Worm (Caenorhabditis elegans) whole organism, L3 larva: ENCODE results near the gene ZK673.11.
A peak's percentile ranks its signal among the peaks of the same experiment; 100 is the strongest.

Source experiments
- R02D3.7 ChIP-seq: fragments of 150-350 bp; optimal IDR thresholded peaks from 2 replicates; lab custom pipeline; 2014; ENCODE audit warnings: missing biosample characterization, missing genetic modification characterization
- ama-1 ChIP-seq: fragments of 150-350 bp; optimal IDR thresholded peaks from 2 replicates; lab custom pipeline; 2018
- ceh-16 ChIP-seq: sonication (generic microtip); optimal IDR thresholded peaks from 2 replicates; lab custom pipeline; 2017; ENCODE audit warnings: missing biosample characterization, missing genetic modification characterization
- ceh-82 ChIP-seq: fragments of 150-350 bp; optimal IDR thresholded peaks from 2 replicates; lab custom pipeline; 2014; ENCODE audit warnings: missing biosample characterization, missing genetic modification characterization
- ceh-9 ChIP-seq: sonication (generic microtip); optimal IDR thresholded peaks from 2 replicates; lab custom pipeline; 2018; ENCODE audit warnings: missing biosample characterization, missing genetic modification characterization
- daf-12 ChIP-seq: fragments of 150-350 bp; optimal IDR thresholded peaks from 2 replicates; lab custom pipeline; 2014; ENCODE audit warnings: missing biosample characterization, missing genetic modification reagents, missing genetic modification characterization
- egl-27 ChIP-seq: sonication (generic microtip); optimal IDR thresholded peaks from 4 replicates; lab custom pipeline; 2017; ENCODE audit warnings: missing biosample characterization, missing genetic modification reagents, missing genetic modification characterization
- egl-5 ChIP-seq: fragments of 150-350 bp; optimal IDR thresholded peaks from 2 replicates; lab custom pipeline; 2017; ENCODE audit warnings: missing biosample characterization, missing genetic modification reagents, missing genetic modification characterization, inconsistent platforms
- elt-1 ChIP-seq: fragments of 150-350 bp; optimal IDR thresholded peaks from 2 replicates; lab custom pipeline; 2014; ENCODE audit warnings: missing biosample characterization, missing genetic modification characterization
- elt-2 ChIP-seq: sonication (generic microtip); optimal IDR thresholded peaks from 2 replicates; lab custom pipeline; 2016; ENCODE audit warnings: missing genetic modification reagents, mild to moderate bottlenecking, missing genetic modification characterization, missing compliant biosample characterization
- elt-3 ChIP-seq, 3 experiments: fragments of 150-350 bp in 1 of 3; sonication (generic microtip) in 2 of 3; optimal IDR thresholded peaks; 2 replicates in 2 of 3; 4 replicates in 1 of 3; lab custom pipeline; 2014 to 2017; ENCODE audit warnings: missing biosample characterization in 3 of 3, missing genetic modification characterization in 3 of 3
- fkh-2 ChIP-seq: fragments of 150-350 bp; optimal IDR thresholded peaks from 2 replicates; lab custom pipeline; 2014; ENCODE audit warnings: missing biosample characterization, missing genetic modification reagents, missing genetic modification characterization
- fos-1 ChIP-seq: fragments of 150-350 bp; optimal IDR thresholded peaks from 2 replicates; lab custom pipeline; 2014; ENCODE audit warnings: missing biosample characterization, missing genetic modification characterization
- jun-1 ChIP-seq: fragments of 150-350 bp; optimal IDR thresholded peaks from 2 replicates; lab custom pipeline; 2014; ENCODE audit warnings: missing biosample characterization, missing genetic modification reagents, missing genetic modification characterization
- mdl-1 ChIP-seq: fragments of 150-350 bp; optimal IDR thresholded peaks from 2 replicates; lab custom pipeline; 2014; ENCODE audit warnings: missing biosample characterization, missing genetic modification characterization
- mml-1 ChIP-seq: fragments of 150-350 bp; sonication (generic microtip); optimal IDR thresholded peaks from 3 replicates; lab custom pipeline; 2014; ENCODE audit warnings: missing biosample characterization, missing genetic modification characterization
- nfya-1 ChIP-seq: sonication (generic microtip); optimal IDR thresholded peaks from 2 replicates; lab custom pipeline; 2017; ENCODE audit warnings: missing genetic modification characterization, mild to moderate bottlenecking, missing compliant biosample characterization, antibody characterized with exemption, moderate library complexity; ENCODE audit not compliant: insufficient read depth
- nhr-23 ChIP-seq: fragments of 150-350 bp; optimal IDR thresholded peaks from 2 replicates; lab custom pipeline; 2014; ENCODE audit warnings: missing biosample characterization, missing genetic modification reagents, missing genetic modification characterization
- nhr-25 ChIP-seq: sonication (generic microtip); optimal IDR thresholded peaks from 2 replicates; lab custom pipeline; 2017; ENCODE audit warnings: missing biosample characterization, missing genetic modification characterization
- nhr-28 ChIP-seq: fragments of 150-350 bp; optimal IDR thresholded peaks from 2 replicates; lab custom pipeline; 2014; ENCODE audit warnings: missing biosample characterization, missing genetic modification characterization
- nhr-43 ChIP-seq: sonication (generic microtip); optimal IDR thresholded peaks from 2 replicates; lab custom pipeline; 2016; ENCODE audit warnings: mild to moderate bottlenecking, missing genetic modification characterization, missing compliant biosample characterization; ENCODE audit not compliant: poor library complexity, severe bottlenecking
- nhr-76 ChIP-seq: fragments of 150-350 bp; sonication (generic microtip); optimal IDR thresholded peaks from 5 replicates; lab custom pipeline; 2014; ENCODE audit warnings: missing biosample characterization, missing genetic modification characterization
- pha-4 ChIP-seq: fragments of 150-350 bp; optimal IDR thresholded peaks from 2 replicates; lab custom pipeline; 2014; ENCODE audit warnings: missing biosample characterization, missing genetic modification reagents, missing genetic modification characterization
- skn-1 ChIP-seq: fragments of 150-350 bp; optimal IDR thresholded peaks from 2 replicates; lab custom pipeline; 2014; ENCODE audit warnings: missing biosample characterization, missing genetic modification characterization
- tbx-2 ChIP-seq: sonication (generic microtip); optimal IDR thresholded peaks from 2 replicates; lab custom pipeline; 2016; ENCODE audit warnings: mild to moderate bottlenecking, missing genetic modification characterization, missing compliant biosample characterization
- ztf-11 ChIP-seq: fragments of 150-350 bp; optimal IDR thresholded peaks from 2 replicates; lab custom pipeline; 2014; ENCODE audit warnings: missing biosample characterization, missing genetic modification characterization
- ztf-4 ChIP-seq: fragments of 150-350 bp; optimal IDR thresholded peaks from 2 replicates; lab custom pipeline; 2014; ENCODE audit warnings: missing biosample characterization, missing genetic modification characterization

ZK673.11 gene

DNA sequence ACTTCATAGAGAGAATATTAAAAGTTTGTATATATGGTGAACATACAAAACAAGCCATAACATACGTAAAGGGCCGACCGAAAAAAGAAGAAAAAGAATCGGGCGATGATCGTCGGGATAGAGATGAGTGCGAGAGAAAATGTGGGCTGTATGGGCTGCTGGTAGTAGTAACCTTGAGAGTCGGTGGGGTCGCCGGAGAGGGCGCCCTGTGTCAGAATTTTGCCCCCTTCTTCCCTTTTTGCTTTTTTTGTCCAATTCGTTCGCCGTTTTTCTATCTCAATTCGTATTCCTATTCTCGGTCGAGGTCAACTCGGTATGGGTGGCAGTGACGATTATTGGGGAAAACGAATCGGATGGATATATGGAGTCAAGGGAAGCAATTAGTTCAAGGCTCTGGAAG is 48.9 kb downstream of the ZK673.11 start:
- peak; percentile 46 for TF ChIP-seq nhr-23 (tag; lab: Kevin White, UChicago)
- TF ChIP-seq nhr-25 (tag; lab: Kevin White, UChicago): peak; percentile 73
- no peak for TF ChIP-seq elt-1 (tag; lab: Kevin White, UChicago)

DNA sequence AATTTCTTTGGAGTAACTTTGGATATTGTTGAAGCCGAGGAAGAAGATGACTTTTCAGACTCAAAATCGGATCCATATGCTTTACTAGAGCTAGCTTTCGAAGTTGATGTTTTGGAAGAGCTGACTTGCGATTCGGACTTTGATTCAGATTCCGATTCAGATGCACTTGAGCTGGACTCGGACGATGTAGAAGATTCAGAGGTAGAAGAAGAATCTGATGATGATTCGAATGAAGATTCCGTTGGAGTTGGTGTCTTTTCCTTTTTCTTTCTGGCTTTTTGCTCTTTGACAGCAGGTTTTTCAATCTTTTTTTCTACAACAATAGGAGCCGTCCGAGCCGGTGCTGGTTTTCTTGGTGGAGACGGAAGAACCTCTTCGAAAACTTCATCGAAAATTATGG is 50.8 kb downstream of the ZK673.11 start:
- TF ChIP-seq nfya-1 (no peak), egl-27 (tag; lab: Kevin White, UChicago) (no peak), ceh-9 (tag; lab: Kevin White, UChicago) (no peak), elt-2 (no peak), ztf-11 (no peak), mdl-1 (no peak), jun-1 (tag; lab: Kevin White, UChicago) (no peak), mml-1 (tag; lab: Kevin White, UChicago) (no peak), nhr-28 (tag; lab: Kevin White, UChicago) (no peak), elt-3 (tag; optimal IDR thresholded peaks at IDR 0.05; lab: Kevin White, UChicago) (no peak), daf-12 (tag; lab: Kevin White, UChicago) (no peak), ztf-4 (tag; lab: Kevin White, UChicago) (no peak), R02D3.7 (no peak), fos-1 (no peak)
- TF ChIP-seq, all 47 proteins: peak for 0

DNA sequence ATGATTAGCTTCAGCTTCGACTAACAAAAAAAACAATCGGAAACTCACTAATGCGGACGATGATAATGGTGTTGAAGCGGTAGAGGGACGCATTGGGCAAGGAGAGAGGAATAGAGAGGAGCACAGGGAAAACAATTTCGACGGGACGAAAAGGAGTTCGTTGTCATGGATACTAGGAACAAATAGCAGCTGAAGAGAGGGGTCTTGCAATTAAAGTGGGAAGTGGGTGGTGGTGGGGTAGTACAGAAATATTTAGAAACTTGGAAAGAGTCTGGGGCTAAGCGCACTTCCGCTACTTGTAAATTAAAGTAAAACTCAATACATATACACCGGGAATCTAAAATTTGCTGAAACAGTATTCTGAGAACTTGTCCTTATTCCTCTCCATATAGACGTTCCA is 52.7 kb downstream of the ZK673.11 start, which contains the start of gene F59B10.2:
Gene F59B10.2, minus strand, starts transcription at position 101 of the 400 bp plus-strand sequence.
- TF ChIP-seq mml-1 (tag; lab: Kevin White, UChicago) (no peak), nhr-76 (no peak), ceh-82 (tag; lab: Kevin White, UChicago) (no peak), egl-27 (tag; lab: Kevin White, UChicago) (no peak), nhr-43 (tag; lab: Kevin White, UChicago) (no peak), ama-1 (lab: Kevin White, UChicago) (no peak), tbx-2 (no peak), egl-5 (no peak), ceh-9 (tag; lab: Kevin White, UChicago) (no peak), skn-1 (tag; lab: Kevin White, UChicago) (no peak), ceh-16 (tag; lab: Kevin White, UChicago) (no peak), fkh-2 (tag; lab: Kevin White, UChicago) (no peak), pha-4 (tag; lab: Kevin White, UChicago) (no peak)

DNA sequence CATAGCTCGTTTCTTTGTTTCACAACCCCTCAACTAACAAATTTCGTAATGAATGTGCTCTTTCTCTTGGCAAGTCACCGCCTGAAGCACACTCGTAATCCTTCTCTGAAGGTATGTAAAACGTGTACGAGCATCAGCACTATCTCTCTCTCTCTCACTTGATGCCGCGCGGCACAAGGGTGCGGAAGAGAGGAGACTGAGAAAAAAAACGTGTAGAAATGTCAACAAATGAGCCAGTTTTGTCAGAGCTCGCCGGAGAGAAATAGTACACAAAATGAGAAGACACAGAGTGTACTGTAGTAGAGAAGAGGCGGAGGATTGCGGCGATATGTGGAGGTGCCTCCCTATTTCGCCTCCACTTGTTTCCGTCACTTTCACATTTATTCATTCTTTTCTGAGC is 53.2 kb downstream of the ZK673.11 start, which contains the start of gene F59B10.3:
Gene F59B10.3, plus strand, starts transcription at position 301 of the 400 bp plus-strand sequence.
- TF ChIP-seq fos-1 (no peak), pha-4 (tag; lab: Kevin White, UChicago) (peak; percentile 63)
